Worm (Caenorhabditis elegans): ENCODE measurements around the gene F48F5.6.
A peak's percentile ranks its signal among the peaks of the same experiment; 100 is the strongest.

The F48F5.6 gene

ce11 chrV:20453084-20453483 is at the start of gene F48F5.6:
Gene F48F5.6, minus strand, starts transcription at chrV:20453184.
- TF ChIP-seq pqm-1 (tag; optimal IDR thresholded peaks at IDR 0.05), result no peak
- TF ChIP-seq jun-1 (tag; optimal IDR thresholded peaks at IDR 0.05), result no peak
- no peak for TF ChIP-seq xbp-1 (tag; optimal IDR thresholded peaks at IDR 0.05)
- TF ChIP-seq nhr-28 (tag; optimal IDR thresholded peaks at IDR 0.05), result no peak
- TF ChIP-seq lin-13 (GFP tag; optimal IDR thresholded peaks at IDR 0.05), result no peak
- no peak for TF ChIP-seq tbx-2 (tag; optimal IDR thresholded peaks at IDR 0.05)
- TF ChIP-seq dsc-1 (tag; optimal IDR thresholded peaks at IDR 0.05), result no peak
- TF ChIP-seq dpl-1 (GFP tag; optimal IDR thresholded peaks at IDR 0.05), result no peak
- TF ChIP-seq lin-14 (GFP tag; optimal IDR thresholded peaks at IDR 0.05), result no peak
- TF ChIP-seq mef-2 (tag; optimal IDR thresholded peaks at IDR 0.05), result no peak

- TF ChIP-seq efl-1 (optimal IDR thresholded peaks at IDR 0.05) (no peak), efl-1 (GFP tag; optimal IDR thresholded peaks at IDR 0.05 in 1 of 2) (peak in 1 of 2 experiments; percentile 1), nhr-77 (tag; optimal IDR thresholded peaks at IDR 0.05) (no peak), fkh-8 (tag; optimal IDR thresholded peaks at IDR 0.05) (peak; percentile 14)
Observed at ce11 chrV:20500405-20500804, 47.4 kb upstream of the F48F5.6 start, which contains the start of gene dct-14. Gene dct-14, minus strand, starts transcription at chrV:20500505.

- no peak for TF ChIP-seq fkh-10 (GFP tag; optimal IDR thresholded peaks at IDR 0.05)
- no peak for TF ChIP-seq aha-1 (tag; optimal IDR thresholded peaks at IDR 0.05)
- no peak for TF ChIP-seq blmp-1 (tag; optimal IDR thresholded peaks at IDR 0.05)
- no peak for TF ChIP-seq pqm-1 (tag; optimal IDR thresholded peaks at IDR 0.05)
- no peak for TF ChIP-seq ama-1 (optimal IDR thresholded peaks at IDR 0.05)
- no peak for TF ChIP-seq dpl-1 (GFP tag; optimal IDR thresholded peaks at IDR 0.05)
- TF ChIP-seq nhr-71 (tag; optimal IDR thresholded peaks at IDR 0.05), result no peak
- TF ChIP-seq nhr-90 (tag; optimal IDR thresholded peaks at IDR 0.05; ENCODE audit: poor library complexity), result no peak
- TF ChIP-seq xbp-1 (tag; optimal IDR thresholded peaks at IDR 0.05), result no peak
- TF ChIP-seq elt-2 (tag; optimal IDR thresholded peaks at IDR 0.05), result no peak
- no peak for TF ChIP-seq zag-1 (tag; optimal IDR thresholded peaks at IDR 0.05)
- TF ChIP-seq mef-2 (tag; optimal IDR thresholded peaks at IDR 0.05), result no peak
- no peak for TF ChIP-seq nhr-76 (tag; optimal IDR thresholded peaks at IDR 0.05)
- TF ChIP-seq ceh-82 (tag; optimal IDR thresholded peaks at IDR 0.05), result no peak
- TF ChIP-seq zip-4 (GFP tag; optimal IDR thresholded peaks at IDR 0.05), result no peak
Observed at ce11 chrV:20499642-20500041, 46.7 kb upstream of the F48F5.6 start.

- TF ChIP-seq ceh-90 (tag; optimal IDR thresholded peaks at IDR 0.05), result no peak
- no peak for TF ChIP-seq C04F5.9 (tag; optimal IDR thresholded peaks at IDR 0.05)
- peak; percentile 15 for TF ChIP-seq lin-14 (GFP tag; optimal IDR thresholded peaks at IDR 0.05)
- no peak for TF ChIP-seq tbx-2 (tag; optimal IDR thresholded peaks at IDR 0.05)
- peak in 1 of 2 experiments; percentile 15 for TF ChIP-seq lin-35 (GFP tag; optimal IDR thresholded peaks at IDR 0.05)
- peak; percentile 72 for TF ChIP-seq elt-2 (tag; optimal IDR thresholded peaks at IDR 0.05)
- TF ChIP-seq ets-5 (GFP tag; IDR thresholded peaks at IDR 0.05), result no peak
- no peak for TF ChIP-seq aha-1 (tag; optimal IDR thresholded peaks at IDR 0.05)
- no peak for TF ChIP-seq aly-2 (tag; optimal IDR thresholded peaks at IDR 0.05)
- TF ChIP-seq ceh-63 (GFP tag; optimal IDR thresholded peaks at IDR 0.05), result no peak
- TF ChIP-seq elt-3 (tag; optimal IDR thresholded peaks at IDR 0.05), result no peak
- peak in 1 of 2 experiments; percentile 12 for TF ChIP-seq mdl-1 (tag; optimal IDR thresholded peaks at IDR 0.05)
- no peak for TF ChIP-seq nhr-85 (tag)
- TF ChIP-seq pax-3 (tag; optimal IDR thresholded peaks at IDR 0.05), result no peak
- no peak for TF ChIP-seq blmp-1 (tag; optimal IDR thresholded peaks at IDR 0.05)
- TF ChIP-seq nhr-71 (tag; optimal IDR thresholded peaks at IDR 0.05), result peak; percentile 18
- TF ChIP-seq ceh-88 (GFP tag; IDR thresholded peaks at IDR 0.05), result no peak
- TF ChIP-seq fkh-4 (tag; optimal IDR thresholded peaks at IDR 0.05; ENCODE audit: borderline replicate concordance), result no peak
- TF ChIP-seq nhr-90 (tag; optimal IDR thresholded peaks at IDR 0.05; ENCODE audit: poor library complexity), result no peak
- TF ChIP-seq unc-98 (GFP tag; IDR thresholded peaks at IDR 0.05), result no peak
- TF ChIP-seq pag-3 (tag; optimal IDR thresholded peaks at IDR 0.05; ENCODE audit: borderline replicate concordance, insufficient read depth), result no peak
- TF ChIP-seq zag-1 (tag; optimal IDR thresholded peaks at IDR 0.05), result no peak
- TF ChIP-seq unc-130 (tag; optimal IDR thresholded peaks at IDR 0.05), result no peak
- TF ChIP-seq nhr-237 (tag; optimal IDR thresholded peaks at IDR 0.05), result no peak
- no peak for TF ChIP-seq ceh-8 (GFP tag; optimal IDR thresholded peaks at IDR 0.05)
- no peak for TF ChIP-seq dpl-1 (GFP tag; optimal IDR thresholded peaks at IDR 0.05)
- no peak for TF ChIP-seq isw-1 (GFP tag; IDR thresholded peaks at IDR 0.05)
- no peak for TF ChIP-seq lin-39 (tag; optimal IDR thresholded peaks at IDR 0.05)
- no peak for TF ChIP-seq swsn-7 (tag; optimal IDR thresholded peaks at IDR 0.05)
- TF ChIP-seq fos-1 (tag; optimal IDR thresholded peaks at IDR 0.05), result no peak
- TF ChIP-seq egl-27 (tag; optimal IDR thresholded peaks at IDR 0.05), result no peak
Observed at ce11 chrV:20498980-20499379, 46.0 kb upstream of the F48F5.6 start, which contains the start of gene dct-16. Gene dct-16, minus strand, starts transcription at chrV:20499057.

Data from whole organism, L1 larva.